Fruit fly (Drosophila melanogaster) S2 (cell line): ENCODE results near the gene hry.

ENCODE experiments used
- CG8478 ChIP-seq: fragments of >200 bp; optimal IDR thresholded peaks from 2 replicates; lab custom pipeline; 2018
- CTCF ChIP-seq, 2 experiments: fragments of >200 bp; optimal IDR thresholded peaks; 2 replicates each; lab custom pipeline; 2018

DNA sequence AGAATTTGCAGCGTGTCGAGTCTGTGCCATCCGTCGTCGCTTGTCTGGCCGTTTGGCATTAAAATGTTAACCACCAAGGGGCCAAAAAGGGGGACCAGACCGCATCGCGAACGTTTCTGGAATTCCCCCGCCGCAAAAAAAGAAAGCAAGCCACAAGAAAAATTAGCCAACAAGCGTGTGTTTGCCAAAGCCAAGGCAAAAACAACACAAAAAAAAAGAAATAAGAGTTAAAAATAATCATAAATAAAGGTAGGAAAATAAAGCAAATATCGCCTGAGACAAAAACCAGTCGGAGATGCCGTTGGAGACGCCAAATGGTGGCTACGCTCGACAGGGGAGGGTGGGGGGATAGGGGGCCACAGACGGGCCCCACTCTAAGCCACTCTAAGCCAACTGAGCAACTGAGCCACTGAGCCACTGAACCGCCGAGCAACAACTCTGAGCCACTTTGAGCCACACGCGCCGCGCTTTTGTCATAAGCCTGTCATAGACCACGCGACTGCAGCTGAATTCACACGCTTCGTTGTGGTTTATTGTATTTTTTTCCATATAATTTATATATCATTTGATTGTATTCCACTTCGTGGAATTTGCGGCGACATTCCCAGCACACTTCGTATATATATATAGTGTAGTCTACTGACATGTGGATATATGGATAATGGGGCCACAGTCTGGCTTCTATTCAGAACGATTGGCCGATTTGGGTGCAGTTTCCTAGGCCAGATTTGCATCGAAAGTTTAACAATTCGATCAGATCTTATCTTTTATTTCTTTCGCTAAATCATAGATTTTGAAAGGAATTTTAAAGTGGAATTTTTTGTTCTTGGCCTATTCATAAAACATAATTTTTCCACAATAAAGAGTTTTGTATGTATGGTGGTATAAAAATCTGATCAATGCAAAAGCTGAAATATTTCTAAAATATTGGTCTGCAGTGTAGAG lies 18.3 kb downstream of the hry start:
- TF ChIP-seq CTCF (optimal IDR thresholded peaks at IDR 0.05; lab: Kevin White, UChicago) = no peak
- TF ChIP-seq CG8478 (lab: Kevin White, UChicago) = no peak
